Worm (Caenorhabditis elegans) whole organism, young adult: ENCODE results near the gene ZK354.9.

Source experiments
- B0261.1 ChIP-seq: sonication (generic microtip); optimal IDR thresholded peaks from 2 replicates; lab custom pipeline; 2016; ENCODE audit warnings: mild to moderate bottlenecking, missing genetic modification characterization, moderate library complexity, missing compliant biosample characterization
- C06A6.2 ChIP-seq: fragments of 200-800 bp; sonication (Bioruptor generic); conservative IDR thresholded peaks from 2 replicates; pipeline ENCODE4 v1.3.6; 2022; ENCODE audit warnings: missing genetic modification characterization, missing compliant biosample characterization
- C17E4.6 ChIP-seq: fragments of 200-800 bp; sonication (Bioruptor generic); IDR thresholded peaks from 2 replicates; pipeline ENCODE4 v1.3.6; 2022; ENCODE audit warnings: missing genetic modification reagents, missing genetic modification characterization, missing compliant biosample characterization
- D2030.7 ChIP-seq: fragments of 200-800 bp; sonication (Bioruptor generic); IDR thresholded peaks from 2 replicates; pipeline ENCODE4 v1.3.6; 2022; ENCODE audit warnings: missing genetic modification reagents, missing genetic modification characterization, missing compliant biosample characterization
- F22D6.2 ChIP-seq: sonication (generic microtip); optimal IDR thresholded peaks from 2 replicates; lab custom pipeline; 2016; ENCODE audit warnings: mild to moderate bottlenecking, missing genetic modification characterization, missing compliant biosample characterization
- F37B4.10 ChIP-seq: fragments of 200-800 bp; sonication (Bioruptor generic); IDR thresholded peaks from 2 replicates; pipeline ENCODE4 v1.3.6; 2022; ENCODE audit warnings: missing genetic modification characterization, missing compliant biosample characterization
- F39B2.1 ChIP-seq: fragments of 200-800 bp; sonication (Bioruptor generic); IDR thresholded peaks from 2 replicates; pipeline ENCODE4 v1.3.6; 2022; ENCODE audit warnings: missing genetic modification reagents, missing genetic modification characterization, missing compliant biosample characterization
- F55B11.4 ChIP-seq: sonication (generic microtip); optimal IDR thresholded peaks from 2 replicates; lab custom pipeline; 2016; ENCODE audit warnings: missing compliant biosample characterization, missing genetic modification characterization, borderline replicate concordance; ENCODE audit not compliant: insufficient read depth
- F57A8.1 ChIP-seq: fragments of 200-800 bp; sonication (Bioruptor generic); optimal IDR thresholded peaks from 2 replicates; lab custom pipeline; 2018; ENCODE audit warnings: mild to moderate bottlenecking, missing genetic modification characterization, moderate library complexity, missing compliant biosample characterization
- F57C9.4 ChIP-seq: sonication (generic microtip); optimal IDR thresholded peaks from 2 replicates; lab custom pipeline; 2017; ENCODE audit warnings: mild to moderate bottlenecking, missing genetic modification characterization, missing compliant biosample characterization
- K11D2.4 ChIP-seq: fragments of 200-800 bp; sonication (Bioruptor generic); IDR thresholded peaks from 2 replicates; pipeline ENCODE4 v1.3.6; 2022; ENCODE audit warnings: missing genetic modification reagents, missing genetic modification characterization, missing compliant biosample characterization
- Y53F4B.3 ChIP-seq: fragments of 200-800 bp; sonication (Bioruptor generic); IDR thresholded peaks from 2 replicates; pipeline ENCODE4 v1.3.6; 2022; ENCODE audit warnings: missing genetic modification reagents, missing genetic modification characterization, missing compliant biosample characterization
- Y53G8AR.9 ChIP-seq: fragments of 200-800 bp; sonication (Bioruptor generic); conservative IDR thresholded peaks from 2 replicates; pipeline ENCODE4 v1.3.6; 2022; ENCODE audit warnings: missing genetic modification reagents, missing genetic modification characterization, missing compliant biosample characterization
- Y79H2A.3 ChIP-seq: fragments of 200-800 bp; sonication (Bioruptor generic); conservative IDR thresholded peaks from 2 replicates; pipeline ENCODE4 v1.3.6; 2022; ENCODE audit warnings: missing genetic modification reagents, missing genetic modification characterization, missing compliant biosample characterization
- Y95B8A.8 ChIP-seq: fragments of 200-800 bp; sonication (Bioruptor generic); IDR thresholded peaks from 2 replicates; pipeline ENCODE4 v1.3.6; 2022; ENCODE audit warnings: missing genetic modification reagents, missing genetic modification characterization, missing compliant biosample characterization
- ZK185.1 ChIP-seq: sonication (generic microtip); optimal IDR thresholded peaks from 2 replicates; lab custom pipeline; 2016; ENCODE audit warnings: mild to moderate bottlenecking, missing genetic modification characterization, missing compliant biosample characterization; ENCODE audit not compliant: poor library complexity, severe bottlenecking
- akir-1 ChIP-seq: fragments of 200-800 bp; sonication (Bioruptor generic); optimal IDR thresholded peaks from 2 replicates; lab custom pipeline; 2018; ENCODE audit warnings: mild to moderate bottlenecking, missing genetic modification characterization, moderate library complexity, missing compliant biosample characterization
- ama-1 ChIP-seq, 3 experiments: fragments of 150-350 bp in 1 of 3; sonication (generic microtip) in 2 of 3; optimal IDR thresholded peaks; 2 replicates each; lab custom pipeline; 2014 to 2018; ENCODE audit warnings: missing biosample characterization in 2 of 3, missing genetic modification characterization in 2 of 3, missing genetic modification reagents in 2 of 3
- attf-3 ChIP-seq: fragments of 200-800 bp; sonication (Bioruptor generic); conservative IDR thresholded peaks from 2 replicates; pipeline ENCODE4 v1.3.6; 2022; ENCODE audit warnings: missing genetic modification reagents, missing genetic modification characterization, missing compliant biosample characterization
- bed-1 ChIP-seq: fragments of 200-800 bp; sonication (Bioruptor generic); IDR thresholded peaks from 2 replicates; pipeline ENCODE4 v1.3.6; 2022; ENCODE audit warnings: missing genetic modification reagents, missing genetic modification characterization, missing compliant biosample characterization
- ccch-3 ChIP-seq: fragments of 200-800 bp; sonication (Bioruptor generic); optimal IDR thresholded peaks from 2 replicates; lab custom pipeline; 2018; ENCODE audit warnings: mild to moderate bottlenecking, missing genetic modification characterization, missing compliant biosample characterization
- ceh-100 ChIP-seq: fragments of 200-800 bp; sonication (Bioruptor generic); IDR thresholded peaks from 2 replicates; pipeline ENCODE4 v1.3.6; 2022; ENCODE audit warnings: missing genetic modification reagents, missing genetic modification characterization, missing compliant biosample characterization
- ceh-27 ChIP-seq: fragments of 200-800 bp; sonication (Bioruptor generic); optimal IDR thresholded peaks from 2 replicates; lab custom pipeline; 2018; ENCODE audit warnings: mild to moderate bottlenecking, missing genetic modification characterization, moderate library complexity, missing compliant biosample characterization
- ceh-40 ChIP-seq: fragments of 200-800 bp; sonication (Bioruptor generic); IDR thresholded peaks from 2 replicates; pipeline ENCODE4 v1.3.6; 2022; ENCODE audit warnings: missing genetic modification characterization, missing compliant biosample characterization
- chd-7 ChIP-seq: sonication (generic microtip); optimal IDR thresholded peaks from 2 replicates; lab custom pipeline; 2016; ENCODE audit warnings: mild to moderate bottlenecking, missing genetic modification characterization, moderate library complexity, missing compliant biosample characterization
- dox-1 ChIP-seq: fragments of 200-800 bp; sonication (Bioruptor generic); IDR thresholded peaks from 2 replicates; pipeline ENCODE4 v1.3.6; 2022; ENCODE audit warnings: missing genetic modification reagents, missing genetic modification characterization, missing compliant biosample characterization
- egl-18 ChIP-seq: fragments of 200-800 bp; sonication (Bioruptor generic); IDR thresholded peaks from 2 replicates; pipeline ENCODE4 v1.3.6; 2022; ENCODE audit warnings: missing genetic modification reagents, missing genetic modification characterization, missing compliant biosample characterization
- egl-44 ChIP-seq: fragments of 200-800 bp; sonication (Bioruptor generic); IDR thresholded peaks from 2 replicates; pipeline ENCODE4 v1.3.6; 2022; ENCODE audit warnings: missing genetic modification reagents, missing genetic modification characterization, missing compliant biosample characterization
- egrh-3 ChIP-seq: fragments of 200-800 bp; sonication (Bioruptor generic); IDR thresholded peaks from 2 replicates; pipeline ENCODE4 v1.3.6; 2022; ENCODE audit warnings: missing genetic modification reagents, missing genetic modification characterization, missing compliant biosample characterization
- let-526 ChIP-seq: fragments of 200-800 bp; sonication (Bioruptor generic); IDR thresholded peaks from 2 replicates; pipeline ENCODE4 v1.3.6; 2022; ENCODE audit warnings: missing genetic modification reagents, missing genetic modification characterization, missing compliant biosample characterization
- lin-26 ChIP-seq: fragments of 200-800 bp; sonication (Bioruptor generic); IDR thresholded peaks from 2 replicates; pipeline ENCODE4 v1.3.6; 2022; ENCODE audit warnings: missing genetic modification reagents, missing genetic modification characterization, missing compliant biosample characterization
- lir-1 ChIP-seq: fragments of 200-800 bp; sonication (Bioruptor generic); conservative IDR thresholded peaks from 2 replicates; pipeline ENCODE4 v1.3.6; 2022; ENCODE audit warnings: missing genetic modification reagents, missing genetic modification characterization, missing compliant biosample characterization
- lsy-27 ChIP-seq: sonication (generic microtip); optimal IDR thresholded peaks from 2 replicates; lab custom pipeline; 2017; ENCODE audit warnings: missing genetic modification characterization, mild to moderate bottlenecking, missing compliant biosample characterization, antibody characterized with exemption, missing genotype, borderline replicate concordance; ENCODE audit not compliant: insufficient read depth
- madf-6 ChIP-seq: fragments of 200-800 bp; sonication (Bioruptor generic); IDR thresholded peaks from 2 replicates; pipeline ENCODE4 v1.3.6; 2022; ENCODE audit warnings: missing genetic modification reagents, missing genetic modification characterization, missing compliant biosample characterization
- mxl-1 ChIP-seq: sonication (generic microtip); optimal IDR thresholded peaks from 2 replicates; lab custom pipeline; 2016; ENCODE audit warnings: missing genetic modification characterization, missing compliant biosample characterization
- nhr-27 ChIP-seq: fragments of 200-800 bp; sonication (Bioruptor generic); optimal IDR thresholded peaks from 2 replicates; lab custom pipeline; 2018; ENCODE audit warnings: mild to moderate bottlenecking, missing genetic modification characterization, moderate library complexity, missing compliant biosample characterization
- rec-8 ChIP-seq, 2 experiments: sonication (generic microtip); optimal IDR thresholded peaks; 2 replicates each; lab custom pipeline; 2016; ENCODE audit warnings: mild to moderate bottlenecking in 2 of 2, missing genetic modification characterization in 2 of 2, missing genetic modification reagents in 2 of 2, missing genotype in 2 of 2, missing biosample characterization in 1 of 2, missing compliant biosample characterization in 1 of 2, moderate library complexity in 1 of 2
- sdz-38 ChIP-seq: sonication (generic microtip); optimal IDR thresholded peaks from 2 replicates; lab custom pipeline; 2016; ENCODE audit warnings: missing genotype, missing genetic modification characterization, missing compliant biosample characterization
- sea-2 ChIP-seq: fragments of 200-800 bp; sonication (Bioruptor generic); IDR thresholded peaks from 2 replicates; pipeline ENCODE4 v1.3.6; 2022; ENCODE audit warnings: missing genetic modification characterization, missing compliant biosample characterization
- snpc-1.1 ChIP-seq: sonication (generic microtip); optimal IDR thresholded peaks from 2 replicates; lab custom pipeline; 2017; ENCODE audit warnings: missing genetic modification characterization, mild to moderate bottlenecking, missing compliant biosample characterization, antibody characterized with exemption, moderate library complexity, missing genotype, missing genetic modification reagents; ENCODE audit not compliant: insufficient read depth
- unc-62 ChIP-seq: fragments of 150-350 bp; optimal IDR thresholded peaks from 2 replicates; lab custom pipeline; 2014; ENCODE audit warnings: missing biosample characterization, missing genetic modification reagents, missing genetic modification characterization
- xnd-1 ChIP-seq: sonication (generic microtip); optimal IDR thresholded peaks from 2 replicates; lab custom pipeline; 2016; ENCODE audit warnings: missing genotype, missing genetic modification reagents, missing genetic modification characterization, missing compliant biosample characterization
- zim-3 ChIP-seq: sonication (generic microtip); optimal IDR thresholded peaks from 2 replicates; lab custom pipeline; 2017; ENCODE audit warnings: mild to moderate bottlenecking, missing genetic modification characterization, moderate library complexity, missing compliant biosample characterization
- ztf-18 ChIP-seq: sonication (generic microtip); optimal IDR thresholded peaks from 2 replicates; lab custom pipeline; 2016; ENCODE audit warnings: missing genotype, mild to moderate bottlenecking, missing genetic modification characterization, missing compliant biosample characterization
- ztf-25 ChIP-seq: fragments of 200-800 bp; sonication (Bioruptor generic); IDR thresholded peaks from 2 replicates; pipeline ENCODE4 v1.3.6; 2022; ENCODE audit warnings: missing genetic modification reagents, missing genetic modification characterization, missing compliant biosample characterization
- ztf-26 ChIP-seq: sonication (generic microtip); optimal IDR thresholded peaks from 2 replicates; lab custom pipeline; 2017; ENCODE audit warnings: missing genetic modification characterization, missing compliant biosample characterization
- ztf-28 ChIP-seq: fragments of 200-800 bp; sonication (Bioruptor generic); IDR thresholded peaks from 2 replicates; pipeline ENCODE4 v1.3.6; 2022; ENCODE audit warnings: missing genetic modification reagents, missing genetic modification characterization, missing compliant biosample characterization
- ztf-3 ChIP-seq: fragments of 200-800 bp; sonication (Bioruptor generic); optimal IDR thresholded peaks from 2 replicates; lab custom pipeline; 2018; ENCODE audit warnings: mild to moderate bottlenecking, missing genetic modification characterization, missing compliant biosample characterization

The ZK354.9 gene

DNA sequence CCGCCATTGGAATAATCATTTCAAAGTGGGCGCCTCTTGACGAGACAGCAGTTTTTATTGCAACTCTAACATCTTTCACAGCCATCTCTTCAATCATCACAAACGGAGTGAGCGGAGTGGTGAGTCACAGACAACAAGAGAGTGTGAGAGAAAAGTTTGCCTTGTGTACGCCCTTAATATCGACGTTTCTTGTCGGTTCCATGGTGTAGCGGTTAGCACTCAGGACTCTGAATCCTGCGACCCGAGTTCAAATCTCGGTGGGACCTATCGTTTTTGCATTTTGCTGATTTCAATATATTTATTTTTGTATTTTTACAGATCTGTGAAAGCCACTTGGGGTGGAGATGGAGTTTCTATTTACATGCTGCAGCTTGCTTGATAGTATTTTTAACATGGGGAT is 26.6 kb upstream of the ZK354.9 start (continued):
- TF ChIP-seq F55B11.4 (tag; lab: Kevin White, UChicago) (no peak), F39B2.1 (no peak), unc-62 (GFP tag; lab: Kevin White, UChicago) (no peak), F57C9.4 (tag; lab: Kevin White, UChicago) (no peak), sea-2 (GFP tag; lab: Robert Waterston, UW) (no peak), Y53F4B.3 (no peak), egl-18 (no peak), lir-1 (GFP tag; lab: Robert Waterston, UW) (no peak), egrh-3 (GFP tag; lab: Robert Waterston, UW) (no peak), ztf-25 (GFP tag; lab: Robert Waterston, UW) (no peak), dox-1 (GFP tag; lab: Robert Waterston, UW) (no peak; the same call in 1 of the 2 replicates), egl-44 (GFP tag; lab: Robert Waterston, UW) (no peak; the same call in 1 of the 2 replicates), ceh-40 (GFP tag; lab: Robert Waterston, UW) (no peak), B0261.1 (peak; percentile 77), F57A8.1 (GFP tag; lab: Kevin White, UChicago) (no peak), sdz-38 (tag; lab: Kevin White, UChicago) (no peak), ZK185.1 (tag; lab: Kevin White, UChicago) (peak; percentile 87), ztf-18 (tag; lab: Kevin White, UChicago) (peak; percentile 55), ama-1 (optimal IDR thresholded peaks at IDR 0.05; lab: Kevin White, UChicago) (no peak), ama-1 (GFP tag; optimal IDR thresholded peaks at IDR 0.05; lab: Kevin White, UChicago) (peak in 1 of 2 experiments; percentile 66), D2030.7 (GFP tag; lab: Robert Waterston, UW) (no peak), lsy-27 (peak; percentile 36), ztf-28 (no peak), bed-1 (GFP tag; lab: Robert Waterston, UW) (no peak), attf-3 (GFP tag; lab: Robert Waterston, UW) (0 out of 2 replicates have a peak, but pooled peaks have one; percentile 33), ceh-27 (GFP tag; lab: Kevin White, UChicago) (no peak), C17E4.6 (no peak), Y95B8A.8 (GFP tag; lab: Robert Waterston, UW) (no peak), madf-6 (GFP tag; lab: Robert Waterston, UW) (no peak), snpc-1.1 (tag; lab: Kevin White, UChicago) (peak; percentile 42), F37B4.10 (GFP tag; lab: Robert Waterston, UW) (no peak), let-526 (GFP tag; lab: Robert Waterston, UW) (peak; percentile 81; the same call in 1 of the 2 replicates), ccch-3 (GFP tag; lab: Kevin White, UChicago) (no peak), ztf-26 (peak; percentile 21), Y53G8AR.9 (GFP tag; lab: Robert Waterston, UW) (no peak), mxl-1 (tag; lab: Kevin White, UChicago) (no peak), nhr-27 (tag; lab: Kevin White, UChicago) (no peak), zim-3 (tag; lab: Kevin White, UChicago) (no peak), xnd-1 (tag; lab: Kevin White, UChicago) (no peak), ceh-100 (no peak; the same call in 1 of the 2 replicates), K11D2.4 (GFP tag; lab: Robert Waterston, UW) (peak; percentile 69; the same call in 1 of the 2 replicates), lin-26 (GFP tag; lab: Robert Waterston, UW) (no peak; the same call in none of the 2 replicates), akir-1 (no peak), F22D6.2 (tag; lab: Kevin White, UChicago) (no peak), C06A6.2 (GFP tag; lab: Robert Waterston, UW) (no peak), ztf-3 (GFP tag; lab: Kevin White, UChicago) (no peak), rec-8 (tag; optimal IDR thresholded peaks at IDR 0.05; lab: Kevin White, UChicago) (peak in 1 of 2 experiments; percentile 18), chd-7 (tag; lab: Kevin White, UChicago) (no peak), Y79H2A.3 (GFP tag; lab: Robert Waterston, UW) (no peak)
